Worm (Caenorhabditis elegans): Measurements from ENCODE around the gene gst-21.

DNA sequence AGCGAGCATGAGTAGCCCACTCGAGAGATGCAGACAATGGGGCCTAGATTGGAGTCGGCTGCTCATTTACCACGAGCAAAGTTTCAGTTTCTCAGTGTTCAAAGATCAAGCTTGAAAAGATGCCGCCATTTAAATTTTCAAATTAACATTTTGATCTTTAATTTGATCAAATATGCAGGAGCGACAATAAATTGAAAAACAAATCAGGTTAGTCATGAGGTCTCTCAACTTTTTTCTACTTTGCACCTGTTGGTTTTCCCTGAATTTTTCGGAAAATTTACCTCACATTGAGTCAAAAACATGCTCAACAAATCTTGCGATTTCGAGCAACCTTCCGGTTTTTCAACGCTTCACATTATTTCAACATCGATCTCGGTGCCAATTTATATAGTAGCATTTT, 46.5 kb downstream of the gst-21 start, which contains the start of gene srh-5:
- TF ChIP-seq lin-54 (GFP tag; optimal IDR thresholded peaks at IDR 0.05) (no peak), F23B12.7 (tag; optimal IDR thresholded peaks at IDR 0.05; ENCODE audit: insufficient read depth) (no peak), pha-4 (tag; optimal IDR thresholded peaks at IDR 0.05) (no peak), egl-18 (GFP tag; IDR thresholded peaks at IDR 0.05) (no peak), fkh-3 (tag; optimal IDR thresholded peaks at IDR 0.05) (no peak), cebp-1 (GFP tag; IDR thresholded peaks at IDR 0.05) (no peak), cebp-1 (tag; optimal IDR thresholded peaks at IDR 0.05) (no peak), hmg-20 (GFP tag; IDR thresholded peaks at IDR 0.05) (no peak), unc-62 (GFP tag; optimal IDR thresholded peaks at IDR 0.05) (no peak), ZK185.1 (tag; optimal IDR thresholded peaks at IDR 0.05; ENCODE audit: poor library complexity, severe bottlenecking) (no peak), F10E7.11 (tag; optimal IDR thresholded peaks at IDR 0.05) (no peak), efl-1 (GFP tag; optimal IDR thresholded peaks at IDR 0.05) (no peak), hmg-1.2 (GFP tag; IDR thresholded peaks at IDR 0.05) (no peak)
